Worm (Caenorhabditis elegans): ENCODE data around the gene ZK512.7.

ZK512.7 gene

ce11 chrIII:9138601-9139000 is at the start of gene ZK512.7:
Gene ZK512.7 (minus strand): TSS chrIII:9138701.
- TF ChIP-seq nhr-11 (tag; optimal IDR thresholded peaks at IDR 0.05), result no peak
- no peak for TF ChIP-seq fos-1 (tag; optimal IDR thresholded peaks at IDR 0.05)
- TF ChIP-seq sox-4 (tag; optimal IDR thresholded peaks at IDR 0.05), result no peak

- TF ChIP-seq efl-1 (optimal IDR thresholded peaks at IDR 0.05) (no peak), efl-1 (GFP tag; optimal IDR thresholded peaks at IDR 0.05 in 1 of 2) (peak in 1 of 2 experiments; percentile 5), lsy-2 (tag; optimal IDR thresholded peaks at IDR 0.05) (no peak), nhr-85 (tag) (no peak)
These were observed 47.2 kb upstream of the ZK512.7 start, which contains the start of gene ZC84.7 for ce11 chrIII:9185722-9186121. Gene ZC84.7 (plus strand): TSS chrIII:9186022.

ce11 chrIII:9181246-9181645 is 42.7 kb upstream of the ZK512.7 start, which contains the start of gene tax-4:
Gene tax-4 (plus strand): TSS chrIII:9181546.
- no peak for TF ChIP-seq swsn-7 (tag; optimal IDR thresholded peaks at IDR 0.05)
- TF ChIP-seq unc-98 (GFP tag; IDR thresholded peaks at IDR 0.05), result no peak

ce11 chrIII:9177874-9178273 is 39.4 kb upstream of the ZK512.7 start:
- TF ChIP-seq lin-14 (GFP tag; optimal IDR thresholded peaks at IDR 0.05) (no peak), aha-1 (tag; optimal IDR thresholded peaks at IDR 0.05) (no peak), lin-39 (tag; optimal IDR thresholded peaks at IDR 0.05) (no peak), egl-13 (tag; optimal IDR thresholded peaks at IDR 0.05) (no peak), hlh-17 (GFP tag; optimal IDR thresholded peaks at IDR 0.05; ENCODE audit: borderline replicate concordance) (no peak), zip-4 (GFP tag; optimal IDR thresholded peaks at IDR 0.05) (no peak), zag-1 (tag; optimal IDR thresholded peaks at IDR 0.05) (no peak), fkh-8 (tag; optimal IDR thresholded peaks at IDR 0.05) (no peak), fos-1 (tag; optimal IDR thresholded peaks at IDR 0.05) (no peak), nhr-237 (tag; optimal IDR thresholded peaks at IDR 0.05) (no peak)

- TF ChIP-seq egl-27 (tag; optimal IDR thresholded peaks at IDR 0.05) (no peak), nhr-84 (tag; optimal IDR thresholded peaks at IDR 0.05) (no peak), alr-1 (tag; optimal IDR thresholded peaks at IDR 0.05; ENCODE audit: borderline replicate concordance) (no peak), mep-1 (tag; optimal IDR thresholded peaks at IDR 0.05) (peak; percentile 2), rnt-1 (tag; optimal IDR thresholded peaks at IDR 0.05) (peak; percentile 6), unc-98 (GFP tag; IDR thresholded peaks at IDR 0.05) (no peak), nhr-20 (tag; optimal IDR thresholded peaks at IDR 0.05) (peak; percentile 11), ceh-90 (tag; optimal IDR thresholded peaks at IDR 0.05) (no peak), ztf-11 (tag; optimal IDR thresholded peaks at IDR 0.05) (peak in 1 of 2 experiments; percentile 18), lin-14 (GFP tag; optimal IDR thresholded peaks at IDR 0.05) (peak; percentile 29), blmp-1 (tag; optimal IDR thresholded peaks at IDR 0.05) (peak; percentile 43), ceh-8 (GFP tag; optimal IDR thresholded peaks at IDR 0.05) (no peak)
These were observed 37.5 kb upstream of the ZK512.7 start for ce11 chrIII:9176008-9176407.

- no peak for TF ChIP-seq C34B4.2 (tag; optimal IDR thresholded peaks at IDR 0.05)
- TF ChIP-seq C04F5.9 (tag; optimal IDR thresholded peaks at IDR 0.05), result no peak
- TF ChIP-seq aha-1 (tag; optimal IDR thresholded peaks at IDR 0.05), result no peak
- TF ChIP-seq xbp-1 (tag; optimal IDR thresholded peaks at IDR 0.05), result no peak
- no peak for TF ChIP-seq zip-4 (GFP tag; optimal IDR thresholded peaks at IDR 0.05)
- TF ChIP-seq elt-3 (tag; optimal IDR thresholded peaks at IDR 0.05), result peak in 2 of 6 experiments; percentile 20 to 48
- no peak for TF ChIP-seq unc-30 (tag; optimal IDR thresholded peaks at IDR 0.05)
- TF ChIP-seq ceh-63 (GFP tag; optimal IDR thresholded peaks at IDR 0.05), result no peak
- peak; percentile 68 for TF ChIP-seq pag-3 (tag; optimal IDR thresholded peaks at IDR 0.05; ENCODE audit: borderline replicate concordance, insufficient read depth)
- TF ChIP-seq unc-86 (tag; optimal IDR thresholded peaks at IDR 0.05), result no peak
- no peak for TF ChIP-seq sox-4 (tag; optimal IDR thresholded peaks at IDR 0.05)
- TF ChIP-seq hlh-4 (tag; optimal IDR thresholded peaks at IDR 0.05), result no peak
- TF ChIP-seq ztf-4 (tag; optimal IDR thresholded peaks at IDR 0.05), result no peak
- no peak for TF ChIP-seq egl-13 (tag; optimal IDR thresholded peaks at IDR 0.05)
- peak; percentile 23 for TF ChIP-seq lin-14 (GFP tag; optimal IDR thresholded peaks at IDR 0.05)
- no peak for TF ChIP-seq nhr-20 (tag; optimal IDR thresholded peaks at IDR 0.05)
- peak; percentile 60 for TF ChIP-seq nhr-85 (tag)
- no peak for TF ChIP-seq grh-1 (GFP tag; IDR thresholded peaks at IDR 0.05)
- TF ChIP-seq alr-1 (tag; optimal IDR thresholded peaks at IDR 0.05; ENCODE audit: borderline replicate concordance), result no peak
- no peak for TF ChIP-seq lin-39 (tag; optimal IDR thresholded peaks at IDR 0.05)
These were observed 34.7 kb upstream of the ZK512.7 start for ce11 chrIII:9173239-9173638.

Data from whole organism, L1 larva.